Worm (Caenorhabditis elegans) whole organism, L4/young adult: ENCODE results near the gene Y62H9A.15.

Experiments
- W03F9.2 ChIP-seq: fragments of 150-350 bp; optimal IDR thresholded peaks from 2 replicates; lab custom pipeline; 2014; ENCODE audit warnings: missing biosample characterization, missing genetic modification characterization
- dao-5 ChIP-seq: sonication (generic microtip); optimal IDR thresholded peaks from 2 replicates; lab custom pipeline; 2016; ENCODE audit warnings: missing genotype, missing genetic modification characterization, moderate library complexity, missing compliant biosample characterization
- him-1 ChIP-seq: sonication (generic microtip); optimal IDR thresholded peaks from 2 replicates; lab custom pipeline; 2016; ENCODE audit warnings: missing genotype, missing genetic modification reagents, missing genetic modification characterization, missing compliant biosample characterization

ce11 chrX:11863307-11863706, 46.6 kb downstream of the Y62H9A.15 start, which contains the start of gene F54F7.10:
- TF ChIP-seq W03F9.2 (tag; lab: Kevin White, UChicago) (no peak), him-1 (tag; lab: Kevin White, UChicago) (no peak), dao-5 (tag; lab: Kevin White, UChicago) (no peak)
